Worm (Caenorhabditis elegans) whole organism, late embryonic: Measurements from ENCODE around the gene nid-1.

Experiments used
- ama-1 ChIP-seq: fragments of 150-350 bp; optimal IDR thresholded peaks from 2 replicates; lab custom pipeline; 2014
- ceh-14 ChIP-seq: sonication (generic microtip); optimal IDR thresholded peaks from 2 replicates; lab custom pipeline; 2016; ENCODE audit warnings: missing genotype, missing genetic modification characterization, missing compliant biosample characterization
- dve-1 ChIP-seq: sonication (generic microtip); optimal IDR thresholded peaks from 2 replicates; lab custom pipeline; 2017; ENCODE audit warnings: antibody characterized with exemption, mild to moderate bottlenecking, missing genetic modification characterization, missing compliant biosample characterization
- pha-2 ChIP-seq: sonication (generic microtip); optimal IDR thresholded peaks from 2 replicates; lab custom pipeline; 2017; ENCODE audit warnings: mild to moderate bottlenecking, missing genetic modification characterization, missing compliant biosample characterization
- sox-4 ChIP-seq: sonication (generic microtip); optimal IDR thresholded peaks from 2 replicates; lab custom pipeline; 2017; ENCODE audit warnings: mild to moderate bottlenecking, missing genetic modification characterization, inconsistent platforms, missing compliant biosample characterization

ce11 chrV:12934976-12935375 is 25.1 kb downstream of the nid-1 start, which contains the start of gene T16G1.7:
- no peak for TF ChIP-seq ama-1
- no peak for TF ChIP-seq pha-2 (tag; lab: Kevin White, UChicago)
- TF ChIP-seq ceh-14 (tag; lab: Kevin White, UChicago): no peak
- TF ChIP-seq sox-4 (tag; lab: Kevin White, UChicago): no peak
- no peak for TF ChIP-seq dve-1 (tag; lab: Kevin White, UChicago)
